Worm (Caenorhabditis elegans) whole organism, L1 larva: ENCODE data around the gene prp-3.
A peak's percentile ranks its signal among the peaks of the same experiment; 100 is the strongest.

Source experiments
- C34B4.2 ChIP-seq: sonication (generic microtip); optimal IDR thresholded peaks from 2 replicates; lab custom pipeline; 2017; ENCODE audit warnings: mild to moderate bottlenecking, missing genetic modification characterization, missing compliant biosample characterization
- alr-1 ChIP-seq: fragments of 200-800 bp; sonication (Bioruptor generic); optimal IDR thresholded peaks from 2 replicates; lab custom pipeline; 2018; ENCODE audit warnings: borderline replicate concordance, mild to moderate bottlenecking, missing genetic modification characterization, missing compliant biosample characterization
- aly-2 ChIP-seq: fragments of 150-350 bp; optimal IDR thresholded peaks from 2 replicates; lab custom pipeline; 2014; ENCODE audit warnings: missing biosample characterization, missing genetic modification characterization
- ama-1 ChIP-seq: fragments of 150-350 bp; optimal IDR thresholded peaks from 2 replicates; lab custom pipeline; 2014
- blmp-1 ChIP-seq: fragments of 150-350 bp; optimal IDR thresholded peaks from 2 replicates; lab custom pipeline; 2014; ENCODE audit warnings: missing biosample characterization, missing genetic modification characterization
- ceh-8 ChIP-seq: fragments of 200-800 bp; sonication (Bioruptor generic); optimal IDR thresholded peaks from 2 replicates; lab custom pipeline; 2018; ENCODE audit warnings: mild to moderate bottlenecking, missing genetic modification characterization, moderate library complexity, missing compliant biosample characterization
- ceh-82 ChIP-seq, 3 experiments: fragments of 150-350 bp in 1 of 3; sonication (generic microtip) in 2 of 3; optimal IDR thresholded peaks; 2 replicates each; lab custom pipeline; 2014 to 2017; ENCODE audit warnings: missing biosample characterization in 3 of 3, missing genetic modification characterization in 3 of 3
- ces-1 ChIP-seq: fragments of 150-350 bp; optimal IDR thresholded peaks from 2 replicates; lab custom pipeline; 2014; ENCODE audit warnings: missing biosample characterization, missing genetic modification reagents, missing genetic modification characterization
- dpl-1 ChIP-seq, 3 experiments: fragments of 150-350 bp in 2 of 3; sonication (generic microtip) in 1 of 3; optimal IDR thresholded peaks; 2 replicates each; lab custom pipeline; 2014 to 2017; ENCODE audit warnings: missing biosample characterization in 3 of 3, missing genetic modification characterization in 3 of 3, missing genetic modification reagents in 3 of 3
- dsc-1 ChIP-seq: sonication (generic microtip); optimal IDR thresholded peaks from 2 replicates; lab custom pipeline; 2016; ENCODE audit warnings: mild to moderate bottlenecking, missing genetic modification characterization, missing compliant biosample characterization
- efl-3 ChIP-seq: fragments of 200-800 bp; sonication (Bioruptor generic); optimal IDR thresholded peaks from 2 replicates; lab custom pipeline; 2018; ENCODE audit warnings: mild to moderate bottlenecking, missing genetic modification characterization, missing compliant biosample characterization
- egl-13 ChIP-seq: sonication (generic microtip); optimal IDR thresholded peaks from 2 replicates; lab custom pipeline; 2016; ENCODE audit warnings: missing genotype, missing genetic modification reagents, missing genetic modification characterization, missing compliant biosample characterization
- elt-2 ChIP-seq: sonication (generic microtip); optimal IDR thresholded peaks from 2 replicates; lab custom pipeline; 2016; ENCODE audit warnings: missing genetic modification characterization, mild to moderate bottlenecking, inconsistent platforms, missing compliant biosample characterization, missing genetic modification reagents
- fkh-4 ChIP-seq: sonication (generic microtip); optimal IDR thresholded peaks from 2 replicates; lab custom pipeline; 2016; ENCODE audit warnings: missing compliant biosample characterization, missing genetic modification characterization, borderline replicate concordance
- fos-1 ChIP-seq: fragments of 150-350 bp; optimal IDR thresholded peaks from 2 replicates; lab custom pipeline; 2014; ENCODE audit warnings: missing biosample characterization, missing genetic modification characterization
- isw-1 ChIP-seq: fragments of 200-800 bp; sonication (Bioruptor generic); IDR thresholded peaks from 2 replicates; pipeline ENCODE4 v1.3.6; 2022; ENCODE audit warnings: missing genetic modification characterization, missing compliant biosample characterization
- jun-1 ChIP-seq: fragments of 150-350 bp; optimal IDR thresholded peaks from 2 replicates; lab custom pipeline; 2014; ENCODE audit warnings: missing biosample characterization, missing genetic modification reagents, missing genetic modification characterization
- lin-14 ChIP-seq: fragments of 200-800 bp; sonication (Bioruptor generic); optimal IDR thresholded peaks from 2 replicates; lab custom pipeline; 2018; ENCODE audit warnings: mild to moderate bottlenecking, missing genetic modification characterization, moderate library complexity, missing compliant biosample characterization
- lin-15B ChIP-seq: fragments of 150-350 bp; sonication (generic microtip); optimal IDR thresholded peaks from 3 replicates; lab custom pipeline; 2014; ENCODE audit warnings: missing biosample characterization, missing genetic modification characterization
- lin-39 ChIP-seq: fragments of 150-350 bp; optimal IDR thresholded peaks from 2 replicates; lab custom pipeline; 2014; ENCODE audit warnings: missing biosample characterization, missing genetic modification reagents, missing genetic modification characterization
- lsy-2 ChIP-seq, 2 experiments: fragments of 150-350 bp; optimal IDR thresholded peaks; 2 replicates each; lab custom pipeline; 2014; ENCODE audit warnings: missing biosample characterization in 2 of 2, missing genetic modification characterization in 2 of 2
- mdl-1 ChIP-seq, 2 experiments: fragments of 150-350 bp; optimal IDR thresholded peaks; 2 replicates each; lab custom pipeline; 2014 to 2017; ENCODE audit warnings: missing biosample characterization in 2 of 2, missing genetic modification characterization in 2 of 2, inconsistent platforms in 1 of 2
- mef-2 ChIP-seq: fragments of 150-350 bp; optimal IDR thresholded peaks from 2 replicates; lab custom pipeline; 2014; ENCODE audit warnings: missing biosample characterization, missing genetic modification characterization
- nhr-12 ChIP-seq: sonication (generic microtip); optimal IDR thresholded peaks from 2 replicates; lab custom pipeline; 2017; ENCODE audit warnings: missing biosample characterization, missing genetic modification characterization
- nhr-237 ChIP-seq: fragments of 150-350 bp; optimal IDR thresholded peaks from 2 replicates; lab custom pipeline; 2014; ENCODE audit warnings: missing biosample characterization, missing genetic modification characterization
- nhr-47 ChIP-seq: sonication (generic microtip); optimal IDR thresholded peaks from 2 replicates; lab custom pipeline; 2016; ENCODE audit warnings: mild to moderate bottlenecking, missing genetic modification characterization, moderate library complexity, missing compliant biosample characterization
- nhr-71 ChIP-seq: sonication (generic microtip); optimal IDR thresholded peaks from 2 replicates; lab custom pipeline; 2016; ENCODE audit warnings: mild to moderate bottlenecking, missing genetic modification characterization, moderate library complexity, missing compliant biosample characterization
- nhr-76 ChIP-seq: sonication (generic microtip); optimal IDR thresholded peaks from 2 replicates; lab custom pipeline; 2017; ENCODE audit warnings: missing biosample characterization, missing genetic modification characterization
- pqm-1 ChIP-seq: sonication (generic microtip); optimal IDR thresholded peaks from 3 replicates; lab custom pipeline; 2017; ENCODE audit warnings: missing biosample characterization, missing genetic modification characterization
- snu-23 ChIP-seq: sonication (generic microtip); optimal IDR thresholded peaks from 2 replicates; lab custom pipeline; 2016; ENCODE audit warnings: missing genetic modification characterization, missing compliant biosample characterization
- sptf-1 ChIP-seq: fragments of 150-350 bp; optimal IDR thresholded peaks from 2 replicates; lab custom pipeline; 2014; ENCODE audit warnings: missing biosample characterization, missing genetic modification characterization
- sup-37 ChIP-seq: fragments of 200-800 bp; sonication (Bioruptor generic); optimal IDR thresholded peaks from 2 replicates; lab custom pipeline; 2018; ENCODE audit warnings: mild to moderate bottlenecking, missing genetic modification characterization, missing compliant biosample characterization
- tbx-2 ChIP-seq: sonication (generic microtip); optimal IDR thresholded peaks from 2 replicates; lab custom pipeline; 2016; ENCODE audit warnings: missing genetic modification characterization, missing compliant biosample characterization
- unc-130 ChIP-seq: fragments of 150-350 bp; optimal IDR thresholded peaks from 2 replicates; lab custom pipeline; 2017; ENCODE audit warnings: missing biosample characterization, missing genetic modification characterization, inconsistent platforms
- unc-86 ChIP-seq: sonication (generic microtip); optimal IDR thresholded peaks from 2 replicates; lab custom pipeline; 2016; ENCODE audit warnings: missing genetic modification characterization, missing compliant biosample characterization
- xbp-1 ChIP-seq: sonication (generic microtip); optimal IDR thresholded peaks from 2 replicates; lab custom pipeline; 2016; ENCODE audit warnings: missing genetic modification characterization, missing compliant biosample characterization
- zag-1 ChIP-seq: fragments of 150-350 bp; optimal IDR thresholded peaks from 2 replicates; lab custom pipeline; 2014; ENCODE audit warnings: missing biosample characterization, missing genetic modification characterization
- ztf-11 ChIP-seq, 2 experiments: sonication (generic microtip); optimal IDR thresholded peaks; 2 replicates each; lab custom pipeline; 2016 to 2017; ENCODE audit warnings: missing genetic modification characterization in 2 of 2, missing biosample characterization in 1 of 2, missing compliant biosample characterization in 1 of 2
- ztf-4 ChIP-seq: fragments of 150-350 bp; optimal IDR thresholded peaks from 2 replicates; lab custom pipeline; 2014; ENCODE audit warnings: missing biosample characterization, missing genetic modification characterization

The prp-3 gene

DNA sequence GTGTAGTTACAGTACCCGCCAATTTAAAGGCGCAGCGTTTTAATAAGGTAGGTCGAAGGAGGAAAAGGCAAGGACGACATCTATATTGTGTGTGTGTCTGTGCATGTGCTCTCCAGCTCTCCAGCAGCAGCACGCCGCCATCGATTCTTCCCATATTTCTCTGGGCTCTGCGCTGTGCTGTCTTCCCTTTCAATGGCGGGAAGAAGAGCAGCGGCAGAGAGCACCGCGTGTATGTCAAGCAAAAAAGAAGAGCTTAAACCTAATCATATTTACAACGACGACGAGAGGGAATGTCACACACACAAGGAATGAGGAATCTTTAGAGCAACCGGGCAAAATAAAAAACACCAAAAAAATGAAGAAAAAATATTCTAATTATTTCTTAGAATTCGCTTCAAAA, 28.9 kb downstream of the prp-3 start (continued):
- TF ChIP-seq unc-86 (tag; lab: Kevin White, UChicago): peak; percentile 20
- TF ChIP-seq lin-15B (tag; lab: Kevin White, UChicago): no peak
- no peak for TF ChIP-seq isw-1
- TF ChIP-seq pqm-1 (tag; lab: Kevin White, UChicago): no peak
- no peak for TF ChIP-seq ces-1 (GFP tag; lab: Kevin White, UChicago)
- TF ChIP-seq unc-130: no peak
- TF ChIP-seq blmp-1 (tag; lab: Kevin White, UChicago): no peak

DNA sequence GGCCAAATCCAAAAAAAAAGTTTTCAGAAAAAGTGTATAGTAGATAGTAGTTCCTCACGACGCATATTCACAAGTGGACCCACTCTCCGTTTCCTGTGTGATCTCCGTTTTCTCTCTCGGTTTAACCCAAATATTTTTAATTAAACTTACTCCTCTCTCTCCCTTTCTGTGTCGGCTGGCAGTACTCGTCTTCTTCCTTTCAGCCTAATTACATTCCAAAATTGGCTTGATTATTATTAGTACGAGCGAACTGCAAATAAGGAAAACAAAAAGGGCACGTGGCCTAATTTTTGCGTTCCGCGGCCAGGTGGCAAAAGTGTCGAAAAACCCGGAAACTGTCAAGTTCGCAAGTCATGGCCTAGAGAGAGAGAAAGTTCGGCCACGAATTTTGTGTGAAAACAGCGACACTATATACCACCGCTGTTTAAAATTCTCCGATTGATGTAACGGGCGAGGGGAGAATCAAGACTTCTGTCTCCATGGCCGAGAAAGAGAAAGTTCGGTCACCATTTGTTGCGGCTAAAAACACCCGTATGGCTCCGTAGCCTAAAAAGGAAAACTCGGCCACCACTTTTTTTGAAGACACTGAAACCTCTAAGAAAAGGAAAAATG, 30.8 kb downstream of the prp-3 start:
- TF ChIP-seq sptf-1 (tag; lab: Kevin White, UChicago) (no peak), alr-1 (tag; lab: Kevin White, UChicago) (no peak), lin-14 (GFP tag; lab: Kevin White, UChicago) (peak; percentile 52), xbp-1 (tag; lab: Kevin White, UChicago) (no peak), C34B4.2 (tag; lab: Kevin White, UChicago) (no peak), lin-39 (no peak)

DNA sequence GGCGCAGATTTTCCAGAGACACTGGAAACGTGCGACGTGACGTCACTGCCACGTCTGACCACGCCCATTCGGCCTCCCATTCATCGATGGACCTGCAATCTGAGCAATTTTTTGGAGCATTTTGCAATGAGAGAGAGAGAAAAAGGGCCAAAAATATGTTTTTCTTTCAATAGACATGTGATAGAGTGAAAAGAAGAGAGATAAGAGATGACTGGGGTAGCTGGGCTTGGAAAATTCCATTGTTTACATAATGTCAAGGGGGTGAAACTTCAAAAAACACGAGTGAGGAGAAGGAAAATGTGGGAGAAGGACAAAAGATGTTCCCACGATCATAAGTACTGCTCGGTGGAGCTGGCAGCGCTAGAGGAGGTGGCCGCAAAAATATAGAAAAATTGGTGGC, 31.8 kb downstream of the prp-3 start, which contains the start of gene M03C11.1:
M03C11.1 (minus strand) TSS at position 101 of the 400 bp plus-strand sequence.
- TF ChIP-seq elt-2 (no peak), tbx-2 (tag; lab: Kevin White, UChicago) (no peak), lsy-2 (tag; optimal IDR thresholded peaks at IDR 0.05; lab: Kevin White, UChicago) (peak in 1 of 2 experiments; percentile 12)
- TF ChIP-seq, all 84 proteins: peak for 1

DNA sequence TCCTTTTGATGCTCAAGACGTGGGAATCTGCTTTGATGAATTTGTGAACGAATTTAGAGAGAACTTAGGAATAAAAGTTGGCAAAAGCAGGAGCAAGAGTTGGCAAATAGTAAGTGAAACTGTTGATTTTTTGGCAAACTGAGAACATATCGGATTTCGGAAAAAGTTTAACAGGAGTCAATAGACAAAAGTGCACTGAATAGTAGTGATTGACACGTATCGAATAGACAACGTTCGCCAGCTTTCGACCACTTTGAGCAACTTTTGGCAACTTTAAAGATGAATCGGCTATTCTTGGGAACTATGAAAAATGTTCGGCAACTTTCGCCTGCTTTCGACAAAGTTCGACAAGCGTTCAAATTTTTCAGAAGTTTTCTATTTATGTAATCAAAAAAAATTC, 36.2 kb downstream of the prp-3 start, which contains the start of gene M03C11.9:
M03C11.9 (minus strand) TSS at position 101 of the 400 bp plus-strand sequence.
- no peak for TF ChIP-seq sup-37 (GFP tag; lab: Kevin White, UChicago)
- no peak for TF ChIP-seq ceh-82 (tag; optimal IDR thresholded peaks at IDR 0.05; lab: Kevin White, UChicago)
- TF ChIP-seq snu-23 (GFP tag; lab: Kevin White, UChicago): no peak
- TF ChIP-seq jun-1 (tag; lab: Kevin White, UChicago): no peak
- TF ChIP-seq mdl-1 (tag; optimal IDR thresholded peaks at IDR 0.05; lab: Kevin White, UChicago): no peak
- TF ChIP-seq ztf-11 (tag; optimal IDR thresholded peaks at IDR 0.05; lab: Kevin White, UChicago): no peak
- no peak for TF ChIP-seq nhr-12 (tag; lab: Kevin White, UChicago)
- no peak for TF ChIP-seq nhr-47 (tag; lab: Kevin White, UChicago)
- no peak for TF ChIP-seq ceh-8
- TF ChIP-seq dpl-1 (GFP tag; optimal IDR thresholded peaks at IDR 0.05; lab: Kevin White, UChicago): no peak
- TF ChIP-seq efl-3 (GFP tag; lab: Kevin White, UChicago): no peak
- no peak for TF ChIP-seq zag-1 (tag; lab: Kevin White, UChicago)
- no peak for TF ChIP-seq sptf-1 (tag; lab: Kevin White, UChicago)
- no peak for TF ChIP-seq nhr-237 (tag; lab: Kevin White, UChicago)
- no peak for TF ChIP-seq fkh-4 (tag; lab: Kevin White, UChicago)
- no peak for TF ChIP-seq mef-2 (tag; lab: Kevin White, UChicago)
- no peak for TF ChIP-seq fos-1 (tag; lab: Kevin White, UChicago)
- TF ChIP-seq lin-15B (tag; lab: Kevin White, UChicago): no peak
- no peak for TF ChIP-seq nhr-76 (tag; lab: Kevin White, UChicago)

DNA sequence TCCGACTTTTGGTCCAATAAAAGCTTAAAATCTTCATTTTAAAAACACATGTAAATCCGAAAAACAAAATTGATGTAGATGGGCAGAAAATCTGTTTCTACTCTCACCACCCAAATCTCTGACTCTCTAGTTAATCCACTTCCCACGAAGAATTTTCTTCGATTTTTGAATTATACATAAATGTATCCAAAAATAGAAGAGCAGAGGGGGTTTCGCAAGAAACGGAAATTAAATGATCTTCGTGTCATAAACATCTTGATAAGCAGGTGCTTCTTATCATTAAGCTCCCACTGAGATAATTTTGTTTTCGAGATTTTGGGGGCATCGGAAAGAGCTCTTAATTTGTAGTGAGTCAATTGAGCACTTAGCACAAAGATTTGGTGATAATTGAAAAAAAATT, 38.2 kb downstream of the prp-3 start:
- peak; percentile 72 for TF ChIP-seq egl-13 (tag; lab: Kevin White, UChicago)
- no peak for TF ChIP-seq nhr-71 (tag; lab: Kevin White, UChicago)
- no peak for TF ChIP-seq ztf-4
- TF ChIP-seq ama-1 (lab: Kevin White, UChicago): no peak
- no peak for TF ChIP-seq aly-2 (tag; lab: Kevin White, UChicago)
- peak; percentile 87 for TF ChIP-seq dsc-1 (tag; lab: Kevin White, UChicago)
- peak; percentile 37 for TF ChIP-seq nhr-47 (tag; lab: Kevin White, UChicago)
